Worm (Caenorhabditis elegans): Measurements from ENCODE around the gene F38E11.9.

Gene F38E11.9

DNA sequence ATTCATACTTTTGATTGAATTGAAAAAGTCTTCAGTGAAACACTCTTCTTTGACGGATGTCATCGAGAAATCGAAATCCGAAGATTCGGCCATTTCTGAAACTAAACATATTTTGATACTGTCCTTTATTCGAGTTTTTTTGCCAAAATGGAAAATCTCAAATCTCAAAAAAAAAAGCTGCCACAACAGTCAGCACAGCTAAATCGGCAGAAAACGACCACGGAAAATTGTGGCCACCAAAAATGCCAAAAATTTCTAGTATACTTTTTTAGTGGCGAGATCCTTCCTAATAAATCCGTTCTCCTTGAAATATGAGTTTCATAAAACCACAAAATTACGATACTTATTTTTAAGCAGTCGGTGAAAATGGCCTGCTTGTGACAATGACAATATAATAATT lies at the start of gene F38E11.9:
Gene F38E11.9, minus strand, starts transcription at position 101 of the 400 bp plus-strand sequence.
- TF ChIP-seq nhr-67 (tag; optimal IDR thresholded peaks at IDR 0.05) (no peak), eor-1 (tag; optimal IDR thresholded peaks at IDR 0.05) (no peak), aly-2 (tag; optimal IDR thresholded peaks at IDR 0.05) (no peak), ztf-11 (tag; optimal IDR thresholded peaks at IDR 0.05) (no peak), mdl-1 (tag; optimal IDR thresholded peaks at IDR 0.05) (no peak), R02D3.7 (tag; optimal IDR thresholded peaks at IDR 0.05) (no peak), pha-4 (tag; optimal IDR thresholded peaks at IDR 0.05) (no peak), ceh-28 (tag; optimal IDR thresholded peaks at IDR 0.05) (no peak), nhr-12 (tag; optimal IDR thresholded peaks at IDR 0.05) (no peak), zag-1 (tag; optimal IDR thresholded peaks at IDR 0.05) (no peak), fos-1 (tag; optimal IDR thresholded peaks at IDR 0.05) (no peak)

- no peak for TF ChIP-seq mdl-1 (tag; optimal IDR thresholded peaks at IDR 0.05)
- TF ChIP-seq elt-2 (tag; optimal IDR thresholded peaks at IDR 0.05) = no peak
- TF ChIP-seq ztf-11 (tag; optimal IDR thresholded peaks at IDR 0.05) = no peak
- no peak for TF ChIP-seq ceh-28 (tag; optimal IDR thresholded peaks at IDR 0.05)
- TF ChIP-seq nhr-77 (tag; optimal IDR thresholded peaks at IDR 0.05) = no peak
- no peak for TF ChIP-seq nhr-25 (tag; optimal IDR thresholded peaks at IDR 0.05)
- no peak for TF ChIP-seq skn-1 (tag; optimal IDR thresholded peaks at IDR 0.05)
- TF ChIP-seq ZK546.5 (tag; optimal IDR thresholded peaks at IDR 0.05) = no peak
- no peak for TF ChIP-seq elt-1 (tag; optimal IDR thresholded peaks at IDR 0.05)
- no peak for TF ChIP-seq nfya-1 (tag; optimal IDR thresholded peaks at IDR 0.05; ENCODE audit: insufficient read depth)
- no peak for TF ChIP-seq nhr-43 (tag; optimal IDR thresholded peaks at IDR 0.05; ENCODE audit: poor library complexity, severe bottlenecking)
- TF ChIP-seq R02D3.7 (tag; optimal IDR thresholded peaks at IDR 0.05) = no peak
- TF ChIP-seq egl-5 (tag; optimal IDR thresholded peaks at IDR 0.05) = no peak
- TF ChIP-seq daf-12 (tag; optimal IDR thresholded peaks at IDR 0.05) = no peak
- TF ChIP-seq eor-1 (tag; optimal IDR thresholded peaks at IDR 0.05) = no peak
- TF ChIP-seq ceh-16 (tag; optimal IDR thresholded peaks at IDR 0.05) = no peak
- TF ChIP-seq lin-39 (tag; optimal IDR thresholded peaks at IDR 0.05) = no peak
- TF ChIP-seq tbx-2 (tag; optimal IDR thresholded peaks at IDR 0.05) = no peak
Observed at ce11 chrIV:9490320-9490719, 46.5 kb upstream of the F38E11.9 start, which contains the start of gene sru-6. sru-6 (plus strand) TSS chrIV:9490620.

- TF ChIP-seq pqm-1 (tag; optimal IDR thresholded peaks at IDR 0.05) (no peak), ama-1 (optimal IDR thresholded peaks at IDR 0.05) (no peak), unc-62 (GFP tag; optimal IDR thresholded peaks at IDR 0.05) (no peak), ztf-11 (tag; optimal IDR thresholded peaks at IDR 0.05) (no peak), elt-2 (tag; optimal IDR thresholded peaks at IDR 0.05) (no peak), lin-15B (tag; optimal IDR thresholded peaks at IDR 0.05) (no peak)
Observed at ce11 chrIV:9488315-9488714, 44.5 kb upstream of the F38E11.9 start, which contains the start of gene sru-1. sru-1 (plus strand) TSS chrIV:9488615.

- TF ChIP-seq nhr-43 (tag; optimal IDR thresholded peaks at IDR 0.05; ENCODE audit: poor library complexity, severe bottlenecking) (no peak), mdl-1 (tag; optimal IDR thresholded peaks at IDR 0.05) (no peak), fkh-10 (GFP tag; optimal IDR thresholded peaks at IDR 0.05) (no peak), pha-4 (tag; optimal IDR thresholded peaks at IDR 0.05) (no peak), nhr-67 (tag; optimal IDR thresholded peaks at IDR 0.05) (no peak), tbx-2 (tag; optimal IDR thresholded peaks at IDR 0.05) (no peak), nhr-25 (tag; optimal IDR thresholded peaks at IDR 0.05) (no peak), ZK546.5 (tag; optimal IDR thresholded peaks at IDR 0.05) (no peak)
Observed at ce11 chrIV:9486779-9487178, 42.9 kb upstream of the F38E11.9 start.

DNA sequence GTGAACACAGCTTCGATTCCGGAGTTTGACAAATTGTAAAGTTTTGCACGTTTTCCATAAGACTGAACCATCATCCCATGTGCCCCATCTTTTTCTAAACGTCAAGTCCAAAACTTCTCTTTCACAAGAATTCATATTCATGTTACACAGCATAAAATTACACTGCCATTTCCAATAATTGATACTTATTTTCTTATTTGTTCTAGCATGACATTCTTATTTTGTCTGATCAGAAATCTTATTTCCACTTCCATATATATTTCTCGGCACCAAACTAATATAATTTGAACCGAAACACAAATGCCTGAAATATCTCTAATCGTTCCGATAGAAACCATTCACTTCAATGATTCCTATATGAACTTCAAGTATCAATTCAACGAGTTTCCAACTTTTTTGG lies 42.1 kb upstream of the F38E11.9 start, which contains the start of gene sru-2:
Gene sru-2, plus strand, starts transcription at position 301 of the 400 bp plus-strand sequence.
- TF ChIP-seq nhr-67 (tag; optimal IDR thresholded peaks at IDR 0.05) = no peak
- TF ChIP-seq nhr-237 (tag; optimal IDR thresholded peaks at IDR 0.05) = no peak
- TF ChIP-seq pqm-1 (tag; optimal IDR thresholded peaks at IDR 0.05) = no peak
- TF ChIP-seq unc-62 (GFP tag; optimal IDR thresholded peaks at IDR 0.05) = no peak
- no peak for TF ChIP-seq nhr-23 (tag; optimal IDR thresholded peaks at IDR 0.05)
- no peak for TF ChIP-seq nhr-25 (tag; optimal IDR thresholded peaks at IDR 0.05)
- no peak for TF ChIP-seq ceh-28 (tag; optimal IDR thresholded peaks at IDR 0.05)
- TF ChIP-seq tbx-2 (tag; optimal IDR thresholded peaks at IDR 0.05) = no peak
- no peak for TF ChIP-seq ceh-16 (tag; optimal IDR thresholded peaks at IDR 0.05)
- TF ChIP-seq nhr-76 (tag; optimal IDR thresholded peaks at IDR 0.05) = no peak
- no peak for TF ChIP-seq ceh-9 (tag; optimal IDR thresholded peaks at IDR 0.05)
- TF ChIP-seq pha-4 (tag; optimal IDR thresholded peaks at IDR 0.05) = no peak
- no peak for TF ChIP-seq egl-27 (tag; optimal IDR thresholded peaks at IDR 0.05)
- no peak for TF ChIP-seq daf-12 (tag; optimal IDR thresholded peaks at IDR 0.05)
- TF ChIP-seq unc-39 (tag; optimal IDR thresholded peaks at IDR 0.05) = no peak
- TF ChIP-seq jun-1 (tag; optimal IDR thresholded peaks at IDR 0.05) = no peak
- no peak for TF ChIP-seq elt-1 (tag; optimal IDR thresholded peaks at IDR 0.05)
